Worm (Caenorhabditis elegans): Measurements from ENCODE around the gene T22B3.3.

ce11 chrIV:11697514-11697913, 6.1 kb downstream of the T22B3.3 start:
- TF ChIP-seq daf-12 (tag; optimal IDR thresholded peaks at IDR 0.05): no peak
- TF ChIP-seq tbx-2 (tag; optimal IDR thresholded peaks at IDR 0.05): no peak
- no peak for TF ChIP-seq unc-39 (tag; optimal IDR thresholded peaks at IDR 0.05)
- TF ChIP-seq nhr-76 (tag; optimal IDR thresholded peaks at IDR 0.05): no peak
- no peak for TF ChIP-seq unc-62 (GFP tag; optimal IDR thresholded peaks at IDR 0.05)
- TF ChIP-seq nhr-25 (tag; optimal IDR thresholded peaks at IDR 0.05): no peak
- no peak for TF ChIP-seq elt-2 (tag; optimal IDR thresholded peaks at IDR 0.05)
- TF ChIP-seq nhr-11 (tag; optimal IDR thresholded peaks at IDR 0.05): no peak
- TF ChIP-seq ceh-28 (tag; optimal IDR thresholded peaks at IDR 0.05): no peak
- TF ChIP-seq lin-15B (tag; optimal IDR thresholded peaks at IDR 0.05): no peak
- TF ChIP-seq lsy-12 (tag; optimal IDR thresholded peaks at IDR 0.05): no peak
- no peak for TF ChIP-seq ceh-82 (tag; optimal IDR thresholded peaks at IDR 0.05)
- no peak for TF ChIP-seq ZK546.5 (tag; optimal IDR thresholded peaks at IDR 0.05)
- no peak for TF ChIP-seq jun-1 (tag; optimal IDR thresholded peaks at IDR 0.05)

All from whole organism, L3 larva.